Worm (Caenorhabditis elegans) whole organism, young adult: ENCODE results near the gene AH6.3.

Experiments used
- C06A6.2 ChIP-seq: fragments of 200-800 bp; sonication (Bioruptor generic); conservative IDR thresholded peaks from 2 replicates; pipeline ENCODE4 v1.3.6; 2022; ENCODE audit warnings: missing genetic modification characterization, missing compliant biosample characterization
- K12H6.12 ChIP-seq: fragments of 200-800 bp; sonication (Bioruptor generic); optimal IDR thresholded peaks from 2 replicates; lab custom pipeline; 2018; ENCODE audit warnings: mild to moderate bottlenecking, missing genetic modification characterization, missing compliant biosample characterization
- ceh-100 ChIP-seq: fragments of 200-800 bp; sonication (Bioruptor generic); IDR thresholded peaks from 2 replicates; pipeline ENCODE4 v1.3.6; 2022; ENCODE audit warnings: missing genetic modification reagents, missing genetic modification characterization, missing compliant biosample characterization
- mel-28 ChIP-seq: sonication (generic microtip); optimal IDR thresholded peaks from 2 replicates; lab custom pipeline; 2016; ENCODE audit warnings: borderline replicate concordance, mild to moderate bottlenecking, missing genetic modification characterization, missing compliant biosample characterization
- nhr-90 ChIP-seq: sonication (generic microtip); optimal IDR thresholded peaks from 2 replicates; lab custom pipeline; 2016; ENCODE audit warnings: missing genotype, mild to moderate bottlenecking, missing genetic modification characterization, missing compliant biosample characterization
- pha-4 ChIP-seq: fragments of 150-350 bp; sonication (generic microtip); optimal IDR thresholded peaks from 2 replicates; lab custom pipeline; 2014; ENCODE audit warnings: missing biosample characterization, missing genetic modification reagents, missing genetic modification characterization
- xnd-1 ChIP-seq: sonication (generic microtip); optimal IDR thresholded peaks from 2 replicates; lab custom pipeline; 2016; ENCODE audit warnings: missing genotype, missing genetic modification reagents, missing genetic modification characterization, missing compliant biosample characterization
- ztf-3 ChIP-seq: fragments of 200-800 bp; sonication (Bioruptor generic); optimal IDR thresholded peaks from 2 replicates; lab custom pipeline; 2018; ENCODE audit warnings: mild to moderate bottlenecking, missing genetic modification characterization, missing compliant biosample characterization

ce11 chrII:9553179-9553578, 34.3 kb downstream of the AH6.3 start, which contains the start of gene F35H8.1:
- no peak for TF ChIP-seq C06A6.2 (GFP tag; lab: Robert Waterston, UW)
- no peak for TF ChIP-seq pha-4
- TF ChIP-seq mel-28 (tag; lab: Kevin White, UChicago), result no peak
- no peak for TF ChIP-seq ceh-100 (GFP tag; lab: Robert Waterston, UW)
- no peak for TF ChIP-seq xnd-1 (tag; lab: Kevin White, UChicago)
- TF ChIP-seq ztf-3 (GFP tag; lab: Kevin White, UChicago), result no peak
- TF ChIP-seq K12H6.12, result no peak
- no peak for TF ChIP-seq nhr-90 (tag; lab: Kevin White, UChicago)
